Worm (Caenorhabditis elegans): ENCODE data around the gene nekl-4.

Gene nekl-4

ce11 chrIII:5469090-5469489 is 48.2 kb downstream of the nekl-4 start:
- TF ChIP-seq efl-1 (optimal IDR thresholded peaks at IDR 0.05) (no peak), efl-1 (GFP tag; optimal IDR thresholded peaks at IDR 0.05 in 1 of 2) (peak in 1 of 2 experiments; percentile 52), ceh-88 (GFP tag; IDR thresholded peaks at IDR 0.05) (no peak), lin-39 (tag; optimal IDR thresholded peaks at IDR 0.05) (no peak), skn-1 (tag; optimal IDR thresholded peaks at IDR 0.05) (no peak), nhr-47 (tag; optimal IDR thresholded peaks at IDR 0.05) (no peak)

DNA sequence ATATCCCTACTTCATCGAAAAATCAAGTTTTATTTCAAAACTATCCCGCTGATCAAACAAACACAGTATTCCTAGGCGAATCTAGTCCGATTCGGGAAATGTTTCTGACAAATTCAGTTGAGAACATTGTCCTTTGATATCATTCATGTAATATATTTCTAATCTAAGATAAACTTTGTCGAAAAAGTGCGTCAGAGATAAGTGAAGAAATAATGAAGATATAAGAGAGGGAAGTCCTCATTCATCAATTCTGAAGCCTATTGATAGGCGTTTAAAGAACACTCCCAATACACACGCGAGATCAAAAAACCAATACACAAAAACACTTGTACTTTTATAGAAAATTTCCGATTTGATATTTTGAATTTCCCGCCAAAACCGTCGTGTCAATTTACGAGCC is 52.5 kb downstream of the nekl-4 start:
- no peak for TF ChIP-seq fkh-8 (tag; optimal IDR thresholded peaks at IDR 0.05)
- TF ChIP-seq mef-2 (tag; optimal IDR thresholded peaks at IDR 0.05), result no peak
- TF ChIP-seq elt-3 (tag; optimal IDR thresholded peaks at IDR 0.05), result peak in 4 of 6 experiments; percentile 14 to 67 (median 48)
- TF ChIP-seq grh-1 (GFP tag; IDR thresholded peaks at IDR 0.05), result no peak
- TF ChIP-seq nhr-85 (tag), result peak; percentile 47
- TF ChIP-seq lir-3 (tag; optimal IDR thresholded peaks at IDR 0.05; ENCODE audit: poor library complexity), result no peak
- TF ChIP-seq nhr-71 (tag; optimal IDR thresholded peaks at IDR 0.05), result peak; percentile 39
- TF ChIP-seq blmp-1 (tag; optimal IDR thresholded peaks at IDR 0.05), result peak; percentile 33

DNA sequence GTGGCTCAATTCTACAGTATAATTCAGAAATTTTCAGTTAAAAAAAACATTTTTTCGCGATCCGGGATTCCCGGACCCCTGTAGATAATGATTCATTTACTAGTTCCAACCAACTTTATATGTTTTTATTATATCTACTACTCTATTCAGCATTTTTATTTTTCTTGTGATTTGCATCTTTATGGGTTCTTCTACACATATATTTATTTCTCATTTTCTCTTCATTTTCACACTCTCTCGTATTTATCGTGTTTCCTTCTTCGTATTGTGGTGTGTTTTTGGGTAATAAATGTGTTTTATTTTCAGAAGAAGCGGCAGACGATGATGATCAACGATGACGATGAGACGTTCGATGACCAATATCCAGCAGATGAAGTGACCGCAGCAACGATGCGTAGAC is 53.2 kb downstream of the nekl-4 start, which contains the start of gene F48E8.2:
Gene F48E8.2, plus strand, starts transcription at position 301 of the 400 bp plus-strand sequence.
- TF ChIP-seq sup-37 (GFP tag; optimal IDR thresholded peaks at IDR 0.05), result no peak
- TF ChIP-seq dpl-1 (GFP tag; optimal IDR thresholded peaks at IDR 0.05), result no peak
- no peak for TF ChIP-seq elt-2 (tag; optimal IDR thresholded peaks at IDR 0.05)
- TF ChIP-seq alr-1 (tag; optimal IDR thresholded peaks at IDR 0.05; ENCODE audit: borderline replicate concordance), result no peak
- TF ChIP-seq zag-1 (tag; optimal IDR thresholded peaks at IDR 0.05), result no peak
- TF ChIP-seq egl-27 (tag; optimal IDR thresholded peaks at IDR 0.05), result no peak
- TF ChIP-seq hlh-17 (GFP tag; optimal IDR thresholded peaks at IDR 0.05; ENCODE audit: borderline replicate concordance), result no peak
- TF ChIP-seq nhr-47 (tag; optimal IDR thresholded peaks at IDR 0.05), result no peak
- TF ChIP-seq aly-2 (tag; optimal IDR thresholded peaks at IDR 0.05), result no peak
- TF ChIP-seq efl-1 (optimal IDR thresholded peaks at IDR 0.05), result no peak
- TF ChIP-seq efl-1 (GFP tag; optimal IDR thresholded peaks at IDR 0.05 in 1 of 2), result no peak
- TF ChIP-seq rnt-1 (tag; optimal IDR thresholded peaks at IDR 0.05), result no peak
- TF ChIP-seq ces-1 (GFP tag; optimal IDR thresholded peaks at IDR 0.05), result no peak
- no peak for TF ChIP-seq nhr-19 (GFP tag; conservative IDR thresholded peaks at IDR 0.05)
- no peak for TF ChIP-seq efl-3 (GFP tag; optimal IDR thresholded peaks at IDR 0.05)
- no peak for TF ChIP-seq skn-1 (tag; optimal IDR thresholded peaks at IDR 0.05)
- TF ChIP-seq mab-9 (GFP tag; IDR thresholded peaks at IDR 0.05), result no peak
- no peak for TF ChIP-seq ceh-63 (GFP tag; optimal IDR thresholded peaks at IDR 0.05)
- no peak for TF ChIP-seq C16A3.4 (tag; optimal IDR thresholded peaks at IDR 0.05)

Data from whole organism, L1 larva.